ENCODE assay signal across 6 worm cellular contexts in genomic region chrX:4893623-4894105, ce11.
TF ChIP-seq lines count a peak whose summit lies in the region.

TSS of gene T07F12.1 (plus strand) at chrX:4894055.

TF ChIP-seq in whole organism, L1 larva, 84 proteins besides CTCF, POLR2A, EP300 and RAD21 (continues in another document):
- peak in 2 of 6 experiments; percentile 57 to 66 for TF ChIP-seq elt-3 (tag; optimal IDR thresholded peaks at IDR 0.05; lab: Kevin White, UChicago)
- TF ChIP-seq nhr-84 (tag; optimal IDR thresholded peaks at IDR 0.05; lab: Kevin White, UChicago), result no peak
- no peak for TF ChIP-seq lin-15B (tag; optimal IDR thresholded peaks at IDR 0.05; lab: Kevin White, UChicago)
- no peak for TF ChIP-seq nhr-90 (tag; optimal IDR thresholded peaks at IDR 0.05; lab: Kevin White, UChicago; ENCODE audit: poor library complexity)
- TF ChIP-seq nhr-20 (tag; optimal IDR thresholded peaks at IDR 0.05; lab: Kevin White, UChicago), result peak; percentile 56
- no peak for TF ChIP-seq egl-27 (tag; optimal IDR thresholded peaks at IDR 0.05; lab: Kevin White, UChicago)
- no peak for TF ChIP-seq C34B4.2 (tag; optimal IDR thresholded peaks at IDR 0.05; lab: Kevin White, UChicago)
- TF ChIP-seq mef-2 (tag; optimal IDR thresholded peaks at IDR 0.05; lab: Kevin White, UChicago), result no peak
- peak; percentile 58 for TF ChIP-seq mep-1 (tag; optimal IDR thresholded peaks at IDR 0.05; lab: Kevin White, UChicago)
- TF ChIP-seq fos-1 (tag; optimal IDR thresholded peaks at IDR 0.05; lab: Kevin White, UChicago), result no peak
- TF ChIP-seq grh-1 (GFP tag; IDR thresholded peaks at IDR 0.05; lab: Robert Waterston, UW), result peak; percentile 75
- TF ChIP-seq efl-3 (GFP tag; optimal IDR thresholded peaks at IDR 0.05; lab: Kevin White, UChicago), result no peak
- no peak for TF ChIP-seq efl-1 (optimal IDR thresholded peaks at IDR 0.05; lab: Kevin White, UChicago)
- TF ChIP-seq efl-1 (GFP tag; optimal IDR thresholded peaks at IDR 0.05 in 1 of 2; lab: Kevin White, UChicago), result no peak
- peak; percentile 80 for TF ChIP-seq lin-14 (GFP tag; optimal IDR thresholded peaks at IDR 0.05; lab: Kevin White, UChicago)
- no peak for TF ChIP-seq swsn-7 (tag; optimal IDR thresholded peaks at IDR 0.05; lab: Kevin White, UChicago)

TF ChIP-seq in whole organism, L2 larva, 48 proteins besides CTCF, POLR2A, EP300 and RAD21 (continues in another document):
- TF ChIP-seq gmeb-1 (tag; optimal IDR thresholded peaks at IDR 0.05; lab: Kevin White, UChicago), result peak; percentile 32
- no peak for TF ChIP-seq unc-62 (GFP tag; optimal IDR thresholded peaks at IDR 0.05; lab: Kevin White, UChicago)
- TF ChIP-seq lin-13 (GFP tag; optimal IDR thresholded peaks at IDR 0.05; lab: Kevin White, UChicago), result no peak
- no peak for TF ChIP-seq ztf-1 (GFP tag; conservative IDR thresholded peaks at IDR 0.05; lab: Robert Waterston, UW)
- TF ChIP-seq elt-3 (tag; optimal IDR thresholded peaks at IDR 0.05; lab: Kevin White, UChicago), result no peak
- TF ChIP-seq sma-9 (GFP tag; optimal IDR thresholded peaks at IDR 0.05; lab: Kevin White, UChicago), result peak; percentile 19
- TF ChIP-seq sma-9 (tag; optimal IDR thresholded peaks at IDR 0.05; lab: Kevin White, UChicago), result no peak
- peak; percentile 24 for TF ChIP-seq fos-1 (tag; optimal IDR thresholded peaks at IDR 0.05; lab: Kevin White, UChicago)
- no peak for TF ChIP-seq nhr-237 (tag; optimal IDR thresholded peaks at IDR 0.05; lab: Kevin White, UChicago)
- no peak for TF ChIP-seq unc-39 (tag; optimal IDR thresholded peaks at IDR 0.05; lab: Kevin White, UChicago)
- TF ChIP-seq nhr-12 (tag; optimal IDR thresholded peaks at IDR 0.05; lab: Kevin White, UChicago), result no peak
- no peak for TF ChIP-seq ztf-11 (tag; optimal IDR thresholded peaks at IDR 0.05; lab: Kevin White, UChicago)
- no peak for TF ChIP-seq snpc-4 (tag; optimal IDR thresholded peaks at IDR 0.05; lab: Kevin White, UChicago)
- peak in 1 of 2 experiments; percentile 12 for TF ChIP-seq lsy-2 (tag; optimal IDR thresholded peaks at IDR 0.05; lab: Kevin White, UChicago)
- TF ChIP-seq blmp-1 (tag; optimal IDR thresholded peaks at IDR 0.05; lab: Kevin White, UChicago; ENCODE audit: insufficient read depth), result peak; percentile 72
- TF ChIP-seq lin-39 (tag; optimal IDR thresholded peaks at IDR 0.05; lab: Kevin White, UChicago), result no peak

TF ChIP-seq in whole organism, L3 larva, 47 proteins besides CTCF, POLR2A, EP300 and RAD21 (continues in another document):
- TF ChIP-seq snpc-4 (tag; optimal IDR thresholded peaks at IDR 0.05; lab: Kevin White, UChicago), result no peak
- no peak for TF ChIP-seq nhr-76 (tag; optimal IDR thresholded peaks at IDR 0.05; lab: Kevin White, UChicago)
- TF ChIP-seq fos-1 (tag; optimal IDR thresholded peaks at IDR 0.05; lab: Kevin White, UChicago), result no peak
- TF ChIP-seq lin-39 (tag; optimal IDR thresholded peaks at IDR 0.05; lab: Kevin White, UChicago), result no peak
- no peak for TF ChIP-seq nhr-237 (tag; optimal IDR thresholded peaks at IDR 0.05; lab: Kevin White, UChicago)
- TF ChIP-seq nhr-23 (tag; optimal IDR thresholded peaks at IDR 0.05; lab: Kevin White, UChicago), result peak; percentile 43
- no peak for TF ChIP-seq unc-62 (GFP tag; optimal IDR thresholded peaks at IDR 0.05; lab: Kevin White, UChicago)
- no peak for TF ChIP-seq nhr-67 (tag; optimal IDR thresholded peaks at IDR 0.05; lab: Kevin White, UChicago)
- no peak for TF ChIP-seq ceh-82 (tag; optimal IDR thresholded peaks at IDR 0.05; lab: Kevin White, UChicago)
- no peak for TF ChIP-seq lin-15B (tag; optimal IDR thresholded peaks at IDR 0.05; lab: Kevin White, UChicago)
- no peak for TF ChIP-seq lsy-12 (tag; optimal IDR thresholded peaks at IDR 0.05; lab: Kevin White, UChicago)
- TF ChIP-seq unc-39 (tag; optimal IDR thresholded peaks at IDR 0.05; lab: Kevin White, UChicago), result no peak
- peak; percentile 33 for TF ChIP-seq ceh-28 (tag; optimal IDR thresholded peaks at IDR 0.05; lab: Kevin White, UChicago)
- TF ChIP-seq aly-2 (tag; optimal IDR thresholded peaks at IDR 0.05; lab: Kevin White, UChicago), result no peak
- TF ChIP-seq pha-4 (tag; optimal IDR thresholded peaks at IDR 0.05; lab: Kevin White, UChicago), result peak; percentile 33
- TF ChIP-seq fkh-10 (GFP tag; optimal IDR thresholded peaks at IDR 0.05; lab: Kevin White, UChicago), result no peak
- peak; percentile 41 for TF ChIP-seq nhr-25 (tag; optimal IDR thresholded peaks at IDR 0.05; lab: Kevin White, UChicago)

TF ChIP-seq in whole organism, L4 larva, 104 proteins besides CTCF, POLR2A, EP300 and RAD21 (continues in another document):
- no peak for TF ChIP-seq hlh-30 (tag; optimal IDR thresholded peaks at IDR 0.05; lab: Kevin White, UChicago; ENCODE audit: insufficient read depth)
- no peak for TF ChIP-seq ces-1 (GFP tag; optimal IDR thresholded peaks at IDR 0.05; lab: Kevin White, UChicago)
- TF ChIP-seq skn-1 (tag; optimal IDR thresholded peaks at IDR 0.05; lab: Kevin White, UChicago), result no peak
- TF ChIP-seq dmd-8 (GFP tag; IDR thresholded peaks at IDR 0.05; lab: Robert Waterston, UW), result no peak
- TF ChIP-seq lin-1 (GFP tag; IDR thresholded peaks at IDR 0.05; lab: Robert Waterston, UW), result no peak
- TF ChIP-seq daf-12 (tag; optimal IDR thresholded peaks at IDR 0.05; lab: Kevin White, UChicago), result no peak
- TF ChIP-seq unc-62 (GFP tag; optimal IDR thresholded peaks at IDR 0.05 in 1 of 2; lab: Kevin White, UChicago), result peak in 1 of 2 experiments; percentile 73
- TF ChIP-seq unc-62 (tag; optimal IDR thresholded peaks at IDR 0.05; lab: Kevin White, UChicago), result no peak
- TF ChIP-seq pqm-1 (tag; optimal IDR thresholded peaks at IDR 0.05; lab: Kevin White, UChicago), result peak; percentile 7
- TF ChIP-seq nhr-28 (tag; optimal IDR thresholded peaks at IDR 0.05; lab: Kevin White, UChicago), result peak; percentile 19
- no peak for TF ChIP-seq zfp-2 (tag; optimal IDR thresholded peaks at IDR 0.05; lab: Kevin White, UChicago)
- no peak for TF ChIP-seq T26A8.4 (GFP tag; IDR thresholded peaks at IDR 0.05; lab: Robert Waterston, UW)
- TF ChIP-seq ztf-7 (tag; optimal IDR thresholded peaks at IDR 0.05; lab: Kevin White, UChicago), result no peak
- peak; percentile 15 for TF ChIP-seq dve-1 (tag; optimal IDR thresholded peaks at IDR 0.05; lab: Kevin White, UChicago; ENCODE audit: insufficient read depth)
- TF ChIP-seq nhr-25 (tag; optimal IDR thresholded peaks at IDR 0.05; lab: Kevin White, UChicago; ENCODE audit: borderline replicate concordance, insufficient read depth), result peak; percentile 54
- no peak for TF ChIP-seq gei-8 (GFP tag; optimal IDR thresholded peaks at IDR 0.05; lab: Kevin White, UChicago)

TF ChIP-seq in whole organism, mixed stage, embryonic, 35 proteins besides CTCF, POLR2A, EP300 and RAD21:
- TF ChIP-seq elt-3 (tag; optimal IDR thresholded peaks at IDR 0.05; lab: Kevin White, UChicago), result no peak
- no peak for TF ChIP-seq nhr-28 (tag; optimal IDR thresholded peaks at IDR 0.05; lab: Kevin White, UChicago)
- TF ChIP-seq lin-32 (GFP tag; optimal IDR thresholded peaks at IDR 0.05; lab: Kevin White, UChicago), result no peak
- no peak for TF ChIP-seq zip-8 (tag; optimal IDR thresholded peaks at IDR 0.05; lab: Kevin White, UChicago)
- no peak for TF ChIP-seq unc-120 (tag; optimal IDR thresholded peaks at IDR 0.05; lab: Kevin White, UChicago; ENCODE audit: poor library complexity, severe bottlenecking)
- TF ChIP-seq nhr-76 (tag; optimal IDR thresholded peaks at IDR 0.05; lab: Kevin White, UChicago), result no peak
- TF ChIP-seq blmp-1 (tag; optimal IDR thresholded peaks at IDR 0.05; lab: Kevin White, UChicago), result peak; percentile 92
- TF ChIP-seq pha-4 (tag; optimal IDR thresholded peaks at IDR 0.05; lab: Kevin White, UChicago), result peak; percentile 2
- TF ChIP-seq mls-2 (tag; optimal IDR thresholded peaks at IDR 0.05; lab: Kevin White, UChicago), result no peak
- TF ChIP-seq tbx-8 (GFP tag; optimal IDR thresholded peaks at IDR 0.05; lab: Kevin White, UChicago), result no peak

TF ChIP-seq in whole organism, young adult, 124 proteins besides CTCF, POLR2A, EP300 and RAD21:
- no peak for TF ChIP-seq pha-4 (tag; optimal IDR thresholded peaks at IDR 0.05; lab: Kevin White, UChicago)
- TF ChIP-seq cebp-2 (GFP tag; IDR thresholded peaks at IDR 0.05; lab: Robert Waterston, UW), result no peak
- TF ChIP-seq nfya-2 (GFP tag; IDR thresholded peaks at IDR 0.05; lab: Robert Waterston, UW), result no peak
- no peak for TF ChIP-seq nfya-1 (tag; optimal IDR thresholded peaks at IDR 0.05; lab: Kevin White, UChicago; ENCODE audit: borderline replicate concordance, insufficient read depth)
- TF ChIP-seq hmg-1.2 (GFP tag; IDR thresholded peaks at IDR 0.05; lab: Robert Waterston, UW), result peak; percentile 75; the same call in 1 of the 2 replicates
- TF ChIP-seq unc-130 (GFP tag; optimal IDR thresholded peaks at IDR 0.05; lab: Kevin White, UChicago), result no peak
